Fruit fly (Drosophila melanogaster): ENCODE measurements around the gene shep.

shep gene

dm6 chr3L:5176071-5176470 lies 101.7 kb downstream of the shep start:
- TF ChIP-seq ems (GFP tag; optimal IDR thresholded peaks at IDR 0.05) (no peak), pho (GFP tag; optimal IDR thresholded peaks at IDR 0.05) (no peak), Med (GFP tag) (peak; percentile 64), CG10274 (GFP tag; optimal IDR thresholded peaks at IDR 0.05) (no peak), CG10565 (GFP tag; optimal IDR thresholded peaks at IDR 0.05) (no peak), ac (GFP tag; optimal IDR thresholded peaks at IDR 0.05) (no peak)

dm6 chr3L:5172470-5172869 lies 105.3 kb downstream of the shep start:
- TF ChIP-seq z (GFP tag; IDR thresholded peaks at IDR 0.05) = no peak
- TF ChIP-seq Ets65A (GFP tag) = peak; percentile 23
- TF ChIP-seq run (tag; optimal IDR thresholded peaks at IDR 0.05) = no peak
- no peak for TF ChIP-seq CG13775 (GFP tag; optimal IDR thresholded peaks at IDR 0.05)

- TF ChIP-seq Max (GFP tag; optimal IDR thresholded peaks at IDR 0.05) = no peak
- peak; percentile 48 for TF ChIP-seq disco-r (GFP tag; optimal IDR thresholded peaks at IDR 0.05)
- no peak for TF ChIP-seq gem (tag; optimal IDR thresholded peaks at IDR 0.05)
- peak; percentile 58 for TF ChIP-seq Ssrp (tag; optimal IDR thresholded peaks at IDR 0.05)
- TF ChIP-seq pnt (GFP tag; optimal IDR thresholded peaks at IDR 0.05) = peak; percentile 71
- TF ChIP-seq CG12299 (tag; optimal IDR thresholded peaks at IDR 0.05) = peak; percentile 77
- peak; percentile 49 for TF ChIP-seq CG8944 (GFP tag; optimal IDR thresholded peaks at IDR 0.05)
- TF ChIP-seq NFAT (GFP tag; IDR thresholded peaks at IDR 0.05) = no peak; the same call in 1 of the 2 replicates
- peak; percentile 77 for TF ChIP-seq H15 (GFP tag; IDR thresholded peaks at IDR 0.05)
- TF ChIP-seq Taf1 (GFP tag; IDR thresholded peaks at IDR 0.05) = peak; percentile 78; the same call in 1 of the 2 replicates
- TF ChIP-seq CG3281 (GFP tag; optimal IDR thresholded peaks at IDR 0.05) = peak; percentile 79
- TF ChIP-seq Dbx (GFP tag; IDR thresholded peaks at IDR 0.05) = peak; percentile 91
- peak; percentile 80 for TF ChIP-seq Sox102F (GFP tag; optimal IDR thresholded peaks at IDR 0.05)
- TF ChIP-seq Optix (GFP tag; IDR thresholded peaks at IDR 0.05) = no peak; the same call in 1 of the 3 replicates
- no peak for TF ChIP-seq sna (GFP tag; IDR thresholded peaks at IDR 0.05; ENCODE audit: partially characterized antibody)
- peak; percentile 36; the same call in 1 of the 2 replicates for TF ChIP-seq Doc2 (GFP tag; IDR thresholded peaks at IDR 0.05)
- TF ChIP-seq pho (GFP tag; optimal IDR thresholded peaks at IDR 0.05) = peak; percentile 83
- TF ChIP-seq CG3065 (GFP tag; optimal IDR thresholded peaks at IDR 0.05) = no peak
- TF ChIP-seq Atf3 (GFP tag; optimal IDR thresholded peaks at IDR 0.05) = no peak
- TF ChIP-seq sd (tag; optimal IDR thresholded peaks at IDR 0.05) = no peak
- TF ChIP-seq onecut (GFP tag; IDR thresholded peaks at IDR 0.05) = peak; percentile 77
- TF ChIP-seq CG7357 (GFP tag; IDR thresholded peaks at IDR 0.05) = no peak; the same call in 1 of the 3 replicates
- TF ChIP-seq CG7987 (GFP tag; optimal IDR thresholded peaks at IDR 0.05) = no peak
- TF ChIP-seq CoRest (tag; optimal IDR thresholded peaks at IDR 0.05) = peak; percentile 55
- peak; percentile 74 for TF ChIP-seq Bteb2 (GFP tag; optimal IDR thresholded peaks at IDR 0.05)
- peak; percentile 32 for TF ChIP-seq CG17802 (tag; optimal IDR thresholded peaks at IDR 0.05)
- TF ChIP-seq Dp (GFP tag; optimal IDR thresholded peaks at IDR 0.05) = no peak
- no peak for TF ChIP-seq CG8924 (tag; optimal IDR thresholded peaks at IDR 0.05)
- no peak for TF ChIP-seq jing (GFP tag; optimal IDR thresholded peaks at IDR 0.05)
- no peak for TF ChIP-seq CTCF (GFP tag; optimal IDR thresholded peaks at IDR 0.05)
- TF ChIP-seq CG11247 (GFP tag; IDR thresholded peaks at IDR 0.05) = peak; percentile 77
- TF ChIP-seq HLH54F (GFP tag; optimal IDR thresholded peaks at IDR 0.05) = peak; percentile 59
- TF ChIP-seq CG2712 (tag; optimal IDR thresholded peaks at IDR 0.05) = peak; percentile 60
- peak; percentile 69 for TF ChIP-seq ara (GFP tag; IDR thresholded peaks at IDR 0.05)
- no peak; the same call in 1 of the 2 replicates for TF ChIP-seq CG9932 (GFP tag; IDR thresholded peaks at IDR 0.05)
- no peak for TF ChIP-seq Bgb (GFP tag; IDR thresholded peaks at IDR 0.05; ENCODE audit: partially characterized antibody)
- TF ChIP-seq pfk (GFP tag; optimal IDR thresholded peaks at IDR 0.05) = no peak
- TF ChIP-seq CG15073 (GFP tag; optimal IDR thresholded peaks at IDR 0.05) = no peak
- TF ChIP-seq Hand (GFP tag; optimal IDR thresholded peaks at IDR 0.05) = peak; percentile 84
These were observed 122.7 kb downstream of the shep start for dm6 chr3L:5154917-5155613.

Measured in whole organism, embryonic.